Worm (Caenorhabditis elegans) whole organism, midembryonic: ENCODE data around the gene B0244.7.

ENCODE experiments used
- T22C8.4 ChIP-seq: fragments of 200-800 bp; sonication (Bioruptor generic); IDR thresholded peaks from 2 replicates; pipeline ENCODE4 v1.3.6; 2022; ENCODE audit warnings: missing genetic modification characterization, missing compliant biosample characterization
- cog-1 ChIP-seq: sonication (generic microtip); optimal IDR thresholded peaks from 2 replicates; lab custom pipeline; 2016; ENCODE audit warnings: missing genetic modification characterization, missing compliant biosample characterization
- flt-1 ChIP-seq: fragments of 200-800 bp; sonication (Bioruptor generic); IDR thresholded peaks from 2 replicates; pipeline ENCODE4 v1.3.6; 2022; ENCODE audit warnings: missing genetic modification characterization, missing compliant biosample characterization
- klf-2 ChIP-seq: fragments of 200-800 bp; sonication (Bioruptor generic); conservative IDR thresholded peaks from 2 replicates; pipeline ENCODE4 v1.3.6; 2022; ENCODE audit warnings: missing genetic modification reagents, missing genetic modification characterization, missing compliant biosample characterization
- med-1 ChIP-seq: sonication (generic microtip); optimal IDR thresholded peaks from 2 replicates; lab custom pipeline; 2017; ENCODE audit warnings: missing genetic modification characterization, mild to moderate bottlenecking, missing compliant biosample characterization, antibody characterized with exemption, missing genetic modification reagents; ENCODE audit not compliant: insufficient read depth
- ref-1 ChIP-seq: fragments of 200-800 bp; sonication (Bioruptor generic); conservative IDR thresholded peaks from 2 replicates; pipeline ENCODE4 v1.3.6; 2022; ENCODE audit warnings: missing genetic modification reagents, missing genetic modification characterization, missing compliant biosample characterization
- tab-1 ChIP-seq: fragments of 200-800 bp; sonication (Bioruptor generic); IDR thresholded peaks from 2 replicates; pipeline ENCODE4 v1.3.6; 2022; ENCODE audit warnings: missing genetic modification characterization, missing compliant biosample characterization
- ztf-23 ChIP-seq: fragments of 200-800 bp; sonication (Bioruptor generic); IDR thresholded peaks from 2 replicates; pipeline ENCODE4 v1.3.6; 2022; ENCODE audit warnings: missing genetic modification reagents, missing genetic modification characterization, missing compliant biosample characterization
- ztf-29 ChIP-seq: fragments of 200-800 bp; sonication (Bioruptor generic); IDR thresholded peaks from 2 replicates; pipeline ENCODE4 v1.3.6; 2022; ENCODE audit warnings: missing genetic modification reagents, missing genetic modification characterization, missing compliant biosample characterization

B0244.7 gene

ce11 chrIII:5730980-5731636 lies at the start of gene B0244.7, which contains the start of gene B0244.9:
Gene B0244.7 (plus strand): TSS chrIII:5731501.
Gene B0244.9 (minus strand): TSS chrIII:5731030.
- TF ChIP-seq cog-1 (tag; lab: Kevin White, UChicago), result no peak
- no peak for TF ChIP-seq flt-1
- no peak for TF ChIP-seq ref-1 (GFP tag; lab: Robert Waterston, UW)
- no peak for TF ChIP-seq med-1 (GFP tag; lab: Kevin White, UChicago)
- no peak for TF ChIP-seq T22C8.4 (GFP tag; lab: Robert Waterston, UW)
- TF ChIP-seq klf-2 (GFP tag; lab: Robert Waterston, UW), result no peak
- TF ChIP-seq tab-1, result no peak
- TF ChIP-seq ztf-23 (GFP tag; lab: Robert Waterston, UW), result no peak
- TF ChIP-seq ztf-29 (GFP tag; lab: Robert Waterston, UW), result no peak

ce11 chrIII:5683998-5684397 lies 47.3 kb upstream of the B0244.7 start, which contains the start of gene rcan-1:
Gene rcan-1 (minus strand): TSS chrIII:5684098.
- TF ChIP-seq ztf-23 (GFP tag; lab: Robert Waterston, UW) (no peak), cog-1 (tag; lab: Kevin White, UChicago) (no peak), T22C8.4 (GFP tag; lab: Robert Waterston, UW) (no peak), tab-1 (no peak)

- TF ChIP-seq cog-1 (tag; lab: Kevin White, UChicago) (no peak), ztf-23 (GFP tag; lab: Robert Waterston, UW) (no peak), T22C8.4 (GFP tag; lab: Robert Waterston, UW) (no peak), flt-1 (no peak)
These were observed 43.1 kb upstream of the B0244.7 start for ce11 chrIII:5688246-5688645.

- no peak for TF ChIP-seq ref-1 (GFP tag; lab: Robert Waterston, UW)
- TF ChIP-seq flt-1, result no peak
- TF ChIP-seq ztf-29 (GFP tag; lab: Robert Waterston, UW), result no peak
- TF ChIP-seq ztf-23 (GFP tag; lab: Robert Waterston, UW), result no peak
- no peak for TF ChIP-seq T22C8.4 (GFP tag; lab: Robert Waterston, UW)
- TF ChIP-seq cog-1 (tag; lab: Kevin White, UChicago), result no peak
- no peak for TF ChIP-seq klf-2 (GFP tag; lab: Robert Waterston, UW)
- no peak for TF ChIP-seq tab-1
- TF ChIP-seq med-1 (GFP tag; lab: Kevin White, UChicago), result no peak
These were observed 39.5 kb upstream of the B0244.7 start for ce11 chrIII:5691826-5692225.

ce11 chrIII:5692690-5693089 lies 38.6 kb upstream of the B0244.7 start, which contains the start of the genes abi-1 and arle-14:
Gene abi-1 (minus strand): TSS chrIII:5692740.
Gene arle-14 (plus strand): TSS chrIII:5692906.
- TF ChIP-seq klf-2 (GFP tag; lab: Robert Waterston, UW), result no peak
- no peak for TF ChIP-seq ztf-23 (GFP tag; lab: Robert Waterston, UW)
- no peak for TF ChIP-seq tab-1
- TF ChIP-seq med-1 (GFP tag; lab: Kevin White, UChicago), result no peak
- no peak for TF ChIP-seq ref-1 (GFP tag; lab: Robert Waterston, UW)
- no peak for TF ChIP-seq ztf-29 (GFP tag; lab: Robert Waterston, UW)
- TF ChIP-seq flt-1, result no peak

ce11 chrIII:5693736-5694135 lies 37.6 kb upstream of the B0244.7 start, which contains the start of gene B0336.13:
Gene B0336.13 (plus strand): TSS chrIII:5694036.
- TF ChIP-seq ztf-29 (GFP tag; lab: Robert Waterston, UW), result no peak

ce11 chrIII:5697266-5697665 lies 34.0 kb upstream of the B0244.7 start, which contains the start of gene B0336.7:
Gene B0336.7 (minus strand): TSS chrIII:5697366.
- TF ChIP-seq klf-2 (GFP tag; lab: Robert Waterston, UW) (no peak), cog-1 (tag; lab: Kevin White, UChicago) (no peak), ref-1 (GFP tag; lab: Robert Waterston, UW) (no peak), ztf-23 (GFP tag; lab: Robert Waterston, UW) (no peak), med-1 (GFP tag; lab: Kevin White, UChicago) (no peak), tab-1 (no peak), T22C8.4 (GFP tag; lab: Robert Waterston, UW) (no peak), ztf-29 (GFP tag; lab: Robert Waterston, UW) (no peak), flt-1 (no peak)

ce11 chrIII:5697963-5698730 lies 33.2 kb upstream of the B0244.7 start, which contains the start of the genes lgg-3 and rgs-5:
Gene lgg-3 (minus strand): TSS chrIII:5698013.
Gene rgs-5 (plus strand): TSS chrIII:5698555.
- TF ChIP-seq T22C8.4 (GFP tag; lab: Robert Waterston, UW), result no peak
- TF ChIP-seq med-1 (GFP tag; lab: Kevin White, UChicago), result no peak
- TF ChIP-seq flt-1, result no peak
- TF ChIP-seq ztf-29 (GFP tag; lab: Robert Waterston, UW), result no peak
- TF ChIP-seq ref-1 (GFP tag; lab: Robert Waterston, UW), result no peak
- TF ChIP-seq tab-1, result no peak
- no peak for TF ChIP-seq ztf-23 (GFP tag; lab: Robert Waterston, UW)
- no peak for TF ChIP-seq cog-1 (tag; lab: Kevin White, UChicago)
- TF ChIP-seq klf-2 (GFP tag; lab: Robert Waterston, UW), result no peak

ce11 chrIII:5701491-5701890 lies 29.8 kb upstream of the B0244.7 start:
- no peak for TF ChIP-seq ref-1 (GFP tag; lab: Robert Waterston, UW)
- no peak for TF ChIP-seq tab-1
- TF ChIP-seq ztf-23 (GFP tag; lab: Robert Waterston, UW), result no peak
- TF ChIP-seq med-1 (GFP tag; lab: Kevin White, UChicago), result no peak
- TF ChIP-seq flt-1, result no peak
- no peak for TF ChIP-seq ztf-29 (GFP tag; lab: Robert Waterston, UW)
- no peak for TF ChIP-seq T22C8.4 (GFP tag; lab: Robert Waterston, UW)
- no peak for TF ChIP-seq klf-2 (GFP tag; lab: Robert Waterston, UW)
- TF ChIP-seq cog-1 (tag; lab: Kevin White, UChicago), result no peak
